Worm (Caenorhabditis elegans): ENCODE results near the gene kap-1.

Gene kap-1

ce11 chrIII:7338693-7339092 is at the start of gene kap-1:
Gene kap-1 (plus strand): TSS chrIII:7338835.
- no peak for TF ChIP-seq unc-62 (GFP tag; optimal IDR thresholded peaks at IDR 0.05)

ce11 chrIII:7290462-7290861 is 48.2 kb upstream of the kap-1 start, which contains the start of gene algn-11:
Gene algn-11 (minus strand): TSS chrIII:7290562.
- TF ChIP-seq unc-62 (GFP tag; optimal IDR thresholded peaks at IDR 0.05) = no peak

- TF ChIP-seq unc-62 (GFP tag; optimal IDR thresholded peaks at IDR 0.05) = no peak
These were observed 47.4 kb upstream of the kap-1 start for ce11 chrIII:7291216-7291615.

- no peak for TF ChIP-seq unc-62 (GFP tag; optimal IDR thresholded peaks at IDR 0.05)
These were observed 46.1 kb upstream of the kap-1 start for ce11 chrIII:7292569-7292968.

- TF ChIP-seq unc-62 (GFP tag; optimal IDR thresholded peaks at IDR 0.05) = no peak
These were observed 45.5 kb upstream of the kap-1 start, which contains the start of gene cwf-19L2 for ce11 chrIII:7293075-7293684. Gene cwf-19L2 (plus strand): TSS chrIII:7293634.

- TF ChIP-seq unc-62 (GFP tag; optimal IDR thresholded peaks at IDR 0.05) = no peak
These were observed 42.5 kb upstream of the kap-1 start for ce11 chrIII:7296092-7296668.

ce11 chrIII:7297045-7297680 is 41.5 kb upstream of the kap-1 start:
- TF ChIP-seq unc-62 (GFP tag; optimal IDR thresholded peaks at IDR 0.05) = no peak

- TF ChIP-seq unc-62 (GFP tag; optimal IDR thresholded peaks at IDR 0.05) = no peak
These were observed 40.6 kb upstream of the kap-1 start for ce11 chrIII:7298045-7298444.

- no peak for TF ChIP-seq unc-62 (GFP tag; optimal IDR thresholded peaks at IDR 0.05)
These were observed 39.2 kb upstream of the kap-1 start, which contains the start of the genes B0361.14 and B0361.9 for ce11 chrIII:7299466-7299865. Gene B0361.14 (minus strand): TSS chrIII:7299531. Gene B0361.9 (minus strand): TSS chrIII:7299631.

- TF ChIP-seq unc-62 (GFP tag; optimal IDR thresholded peaks at IDR 0.05) = no peak
These were observed 38.5 kb upstream of the kap-1 start for ce11 chrIII:7300169-7300568.

- TF ChIP-seq unc-62 (GFP tag; optimal IDR thresholded peaks at IDR 0.05) = no peak
These were observed 37.9 kb upstream of the kap-1 start for ce11 chrIII:7300763-7301162.

ce11 chrIII:7301668-7302067 is 37.0 kb upstream of the kap-1 start:
- TF ChIP-seq unc-62 (GFP tag; optimal IDR thresholded peaks at IDR 0.05) = no peak

- no peak for TF ChIP-seq unc-62 (GFP tag; optimal IDR thresholded peaks at IDR 0.05)
These were observed 33.5 kb upstream of the kap-1 start for ce11 chrIII:7304961-7305648.

- TF ChIP-seq unc-62 (GFP tag; optimal IDR thresholded peaks at IDR 0.05) = no peak
These were observed 33.0 kb upstream of the kap-1 start for ce11 chrIII:7305649-7305977.

ce11 chrIII:7308600-7309109 is 30.0 kb upstream of the kap-1 start, which contains the start of gene acbp-4:
Gene acbp-4 (minus strand): TSS chrIII:7309109.
- no peak for TF ChIP-seq unc-62 (GFP tag; optimal IDR thresholded peaks at IDR 0.05)

- TF ChIP-seq unc-62 (GFP tag; optimal IDR thresholded peaks at IDR 0.05) = no peak
These were observed 27.8 kb upstream of the kap-1 start, which contains the start of the genes F56C9.6 and F56C9.3 for ce11 chrIII:7310662-7311340. Gene F56C9.6 (minus strand): TSS chrIII:7310773. Gene F56C9.3 (plus strand): TSS chrIII:7311290.

All from whole organism, dauer.